Fruit fly (Drosophila melanogaster) whole organism, prepupa: Measurements from ENCODE around the gene Hipk.

Experiments
- Blimp-1 ChIP-seq: fragments of 200-800 bp; sonication (Bioruptor generic); optimal IDR thresholded peaks from 3 replicates; lab custom pipeline; 2017; ENCODE audit warnings: missing biosample characterization, missing genetic modification characterization, mild to moderate bottlenecking, moderate library complexity, missing genetic modification reagents
- CG10631 ChIP-seq: fragments of 200-800 bp; sonication (Bioruptor generic); optimal IDR thresholded peaks from 2 replicates; lab custom pipeline; 2016; ENCODE audit warnings: missing biosample characterization, missing genetic modification characterization
- CG10669 ChIP-seq: fragments of 200-800 bp; sonication (Bioruptor generic); optimal IDR thresholded peaks from 3 replicates; lab custom pipeline; 2018; ENCODE audit warnings: missing biosample characterization, mild to moderate bottlenecking, missing genetic modification characterization, moderate library complexity
- CG11294 ChIP-seq: fragments of 200-800 bp; sonication (Bioruptor generic); IDR thresholded peaks from 2 replicates; pipeline ENCODE4 v1.3.6; 2022; ENCODE audit warnings: missing biosample characterization, missing genetic modification characterization
- CG11762 ChIP-seq: fragments of 200-800 bp; sonication (Bioruptor generic); optimal IDR thresholded peaks from 3 replicates; lab custom pipeline; 2016; ENCODE audit warnings: missing biosample characterization, missing genetic modification characterization; ENCODE audit not compliant: insufficient read depth
- CG15336 ChIP-seq: fragments of 200-800 bp; sonication (Bioruptor generic); IDR thresholded peaks from 2 replicates; pipeline ENCODE4 v1.3.6; 2022; ENCODE audit warnings: missing biosample characterization, missing genetic modification characterization
- CG1621 ChIP-seq: fragments of 200-800 bp; sonication (Bioruptor generic); optimal IDR thresholded peaks from 3 replicates; lab custom pipeline; 2018; ENCODE audit warnings: missing biosample characterization, mild to moderate bottlenecking, missing genetic modification characterization
- CG31627 ChIP-seq: fragments of 200-800 bp; sonication (Bioruptor generic); optimal IDR thresholded peaks from 3 replicates; lab custom pipeline; 2016; ENCODE audit warnings: missing biosample characterization, missing genetic modification characterization
- CG4318 ChIP-seq: fragments of 200-800 bp; sonication (Bioruptor generic); optimal IDR thresholded peaks from 3 replicates; lab custom pipeline; 2017; ENCODE audit warnings: missing biosample characterization, mild to moderate bottlenecking, missing genetic modification characterization
- CG6163 ChIP-seq: fragments of 200-800 bp; sonication (Bioruptor generic); IDR thresholded peaks from 3 replicates; pipeline ENCODE4 v1.3.6; 2022; ENCODE audit warnings: missing biosample characterization, missing genetic modification characterization
- CG6276 ChIP-seq: fragments of 200-800 bp; sonication (Bioruptor generic); optimal IDR thresholded peaks from 2 replicates; lab custom pipeline; 2017; ENCODE audit warnings: missing biosample characterization, mild to moderate bottlenecking, missing genetic modification characterization
- CG6792 ChIP-seq: fragments of 200-800 bp; sonication (Bioruptor generic); optimal IDR thresholded peaks from 3 replicates; lab custom pipeline; 2016; ENCODE audit warnings: missing biosample characterization, missing genetic modification characterization
- CG6854 ChIP-seq: fragments of 200-800 bp; sonication (Bioruptor generic); optimal IDR thresholded peaks from 2 replicates; lab custom pipeline; 2017; ENCODE audit warnings: missing biosample characterization, mild to moderate bottlenecking, missing genetic modification characterization
- CG8119 ChIP-seq: fragments of 200-800 bp; sonication (Bioruptor generic); IDR thresholded peaks from 3 replicates; pipeline ENCODE4 v1.3.6; 2022; ENCODE audit warnings: missing biosample characterization, missing genetic modification characterization
- CG8632 ChIP-seq: fragments of 200-800 bp; sonication (Bioruptor generic); optimal IDR thresholded peaks from 3 replicates; lab custom pipeline; 2016; ENCODE audit warnings: missing biosample characterization, missing genetic modification characterization
- CG9139 ChIP-seq: fragments of 200-800 bp; sonication (Bioruptor generic); optimal IDR thresholded peaks from 3 replicates; lab custom pipeline; 2017; ENCODE audit warnings: missing biosample characterization, mild to moderate bottlenecking, missing genetic modification characterization
- Eip78C ChIP-seq: fragments of 200-800 bp; sonication (Bioruptor generic); peaks from one replicate; lab custom pipeline; 2016; ENCODE audit warnings: missing biosample characterization, missing genetic modification characterization
- Eip93F ChIP-seq: fragments of 200-800 bp; sonication (Bioruptor generic); optimal IDR thresholded peaks from 2 replicates; lab custom pipeline; 2016; ENCODE audit warnings: missing biosample characterization, mild to moderate bottlenecking, missing genetic modification characterization
- Ets21C ChIP-seq: fragments of 200-800 bp; sonication (Bioruptor generic); optimal IDR thresholded peaks from 3 replicates; lab custom pipeline; 2016; ENCODE audit warnings: missing biosample characterization, missing genetic modification characterization
- Ets96B ChIP-seq: fragments of 200-800 bp; optimal IDR thresholded peaks from 2 replicates; lab custom pipeline; 2019; ENCODE audit warnings: missing biosample characterization, mild to moderate bottlenecking, missing genetic modification characterization, moderate library complexity
- Hr38 ChIP-seq: sonication (Bioruptor generic); optimal IDR thresholded peaks from 2 replicates; lab custom pipeline; 2016; ENCODE audit warnings: missing biosample characterization, missing genetic modification characterization
- Lpt ChIP-seq: fragments of 200-800 bp; sonication (Bioruptor generic); optimal IDR thresholded peaks from 3 replicates; lab custom pipeline; 2016; ENCODE audit warnings: missing biosample characterization, missing genetic modification characterization
- OdsH ChIP-seq: fragments of 200-800 bp; sonication (Bioruptor generic); optimal IDR thresholded peaks from 3 replicates; lab custom pipeline; 2016; ENCODE audit warnings: missing biosample characterization, missing genetic modification characterization
- Smox ChIP-seq: fragments of 200-800 bp; sonication (Bioruptor generic); optimal IDR thresholded peaks from 3 replicates; lab custom pipeline; 2016; ENCODE audit warnings: missing biosample characterization, missing genetic modification characterization
- Sox102F ChIP-seq: fragments of 200-800 bp; sonication (Bioruptor generic); optimal IDR thresholded peaks from 2 replicates; lab custom pipeline; 2016; ENCODE audit warnings: missing biosample characterization, mild to moderate bottlenecking, missing genetic modification characterization
- Sox14 ChIP-seq: fragments of 200-800 bp; sonication (Bioruptor generic); optimal IDR thresholded peaks from 3 replicates; lab custom pipeline; 2016; ENCODE audit warnings: missing biosample characterization, missing genetic modification characterization
- Sox15 ChIP-seq: fragments of 200-800 bp; sonication (Bioruptor generic); optimal IDR thresholded peaks from 3 replicates; lab custom pipeline; 2016; ENCODE audit warnings: missing biosample characterization, missing genetic modification characterization
- acj6 ChIP-seq: fragments of 200-800 bp; sonication (Bioruptor generic); optimal IDR thresholded peaks from 3 replicates; lab custom pipeline; 2016; ENCODE audit warnings: missing biosample characterization, missing genetic modification characterization
- cyc ChIP-seq: fragments of 200-800 bp; sonication (Bioruptor generic); optimal IDR thresholded peaks from 3 replicates; lab custom pipeline; 2016; ENCODE audit warnings: missing biosample characterization, missing genetic modification characterization
- dac ChIP-seq: fragments of 200-800 bp; sonication (Bioruptor generic); optimal IDR thresholded peaks from 2 replicates; lab custom pipeline; 2017; ENCODE audit warnings: missing biosample characterization, mild to moderate bottlenecking, missing genetic modification characterization
- eg ChIP-seq: fragments of 200-800 bp; sonication (Bioruptor generic); IDR thresholded peaks from 3 replicates; pipeline ENCODE4 v1.3.6; 2022; ENCODE audit warnings: missing biosample characterization, missing genetic modification characterization
- esn ChIP-seq: fragments of 200-800 bp; sonication (Bioruptor generic); optimal IDR thresholded peaks from 2 replicates; lab custom pipeline; 2016; ENCODE audit warnings: missing biosample characterization, mild to moderate bottlenecking, missing genetic modification characterization, moderate library complexity
- fd59A ChIP-seq: fragments of 200-800 bp; sonication (Bioruptor generic); optimal IDR thresholded peaks from 2 replicates; lab custom pipeline; 2017; ENCODE audit warnings: missing biosample characterization, mild to moderate bottlenecking, missing genetic modification characterization, missing genetic modification reagents
- fd85E ChIP-seq: fragments of 200-800 bp; sonication (Bioruptor generic); optimal IDR thresholded peaks from 3 replicates; lab custom pipeline; 2016; ENCODE audit warnings: missing biosample characterization, missing genetic modification characterization
- lz ChIP-seq: fragments of 200-800 bp; sonication (Bioruptor generic); optimal IDR thresholded peaks from 3 replicates; lab custom pipeline; 2016; ENCODE audit warnings: missing biosample characterization, missing genetic modification characterization
- net ChIP-seq: fragments of 200-800 bp; sonication (Bioruptor generic); optimal IDR thresholded peaks from 3 replicates; lab custom pipeline; 2016; ENCODE audit warnings: missing biosample characterization, missing genetic modification characterization
- pdm3 ChIP-seq: fragments of 200-800 bp; sonication (Bioruptor generic); optimal IDR thresholded peaks from 3 replicates; lab custom pipeline; 2016; ENCODE audit warnings: missing biosample characterization, missing genetic modification characterization
- salr ChIP-seq, 2 experiments: fragments of 200-800 bp; sonication (Bioruptor generic); optimal IDR thresholded peaks; 3 replicates each; lab custom pipeline; 2016 to 2018; ENCODE audit warnings: missing biosample characterization in 2 of 2, missing genetic modification characterization in 2 of 2, mild to moderate bottlenecking in 1 of 2
- spab ChIP-seq: fragments of 200-800 bp; sonication (Bioruptor generic); optimal IDR thresholded peaks from 2 replicates; lab custom pipeline; 2017; ENCODE audit warnings: missing biosample characterization, mild to moderate bottlenecking, missing genetic modification characterization, missing genetic modification reagents
- ss ChIP-seq, 2 experiments: fragments of 200-800 bp; sonication (Bioruptor generic); optimal IDR thresholded peaks; 2 replicates in 1 of 2; 3 replicates in 1 of 2; lab custom pipeline; 2017 to 2018; ENCODE audit warnings: mild to moderate bottlenecking in 2 of 2, missing biosample characterization in 2 of 2, missing genetic modification characterization in 2 of 2, moderate library complexity in 1 of 2
- svp ChIP-seq: fragments of 200-800 bp; sonication (Bioruptor generic); peaks from one replicate; lab custom pipeline; 2016; ENCODE audit warnings: missing biosample characterization, missing genetic modification characterization
- vri ChIP-seq: fragments of 200-800 bp; sonication (Bioruptor generic); optimal IDR thresholded peaks from 3 replicates; lab custom pipeline; 2016; ENCODE audit warnings: missing biosample characterization, mild to moderate bottlenecking, missing genetic modification characterization

Hipk gene

dm6 chr3L:533807-534206 lies 9.1 kb upstream of the Hipk start (continued):
- no peak for TF ChIP-seq CG10631 (GFP tag; lab: Kevin White, UChicago)
- TF ChIP-seq Hr38 (GFP tag; lab: Kevin White, UChicago): no peak
- peak; percentile 72 for TF ChIP-seq Eip78C (GFP tag; lab: Kevin White, UChicago)
- TF ChIP-seq CG8119 (GFP tag; lab: Robert Waterston, UW): peak; percentile 68; the same call in 2 of the 3 replicates
- TF ChIP-seq Eip93F (GFP tag; lab: Kevin White, UChicago): no peak
- TF ChIP-seq CG1621 (tag; lab: Kevin White, UChicago): no peak
- no peak for TF ChIP-seq dac (GFP tag; lab: Kevin White, UChicago)
- peak; percentile 38 for TF ChIP-seq esn
- no peak for TF ChIP-seq cyc (GFP tag; lab: Kevin White, UChicago)
- no peak for TF ChIP-seq svp (GFP tag; lab: Kevin White, UChicago)
- no peak for TF ChIP-seq Sox15 (GFP tag; lab: Kevin White, UChicago)
- TF ChIP-seq CG9139 (GFP tag; lab: Kevin White, UChicago): no peak
- no peak for TF ChIP-seq CG6854 (GFP tag; lab: Kevin White, UChicago)
- no peak for TF ChIP-seq CG4318 (GFP tag; lab: Kevin White, UChicago)
- TF ChIP-seq CG6792 (GFP tag; lab: Kevin White, UChicago): no peak
- 0 out of 3 replicates have a peak, but pooled peaks have one; percentile 46 for TF ChIP-seq CG6163 (GFP tag; lab: Robert Waterston, UW)
- TF ChIP-seq, all 60 proteins: peak for 19

dm6 chr3L:536104-536503 lies 6.8 kb upstream of the Hipk start:
- TF ChIP-seq Ets96B (tag; lab: Kevin White, UChicago): no peak
- TF ChIP-seq CG9139 (GFP tag; lab: Kevin White, UChicago): no peak
- no peak for TF ChIP-seq Hr38 (GFP tag; lab: Kevin White, UChicago)
- TF ChIP-seq CG1621 (tag; lab: Kevin White, UChicago): no peak
- no peak for TF ChIP-seq net (GFP tag; lab: Kevin White, UChicago)
- no peak for TF ChIP-seq fd59A
- no peak for TF ChIP-seq pdm3 (GFP tag; lab: Kevin White, UChicago)
- TF ChIP-seq Sox102F (GFP tag; lab: Kevin White, UChicago): no peak
- TF ChIP-seq CG10669 (GFP tag; lab: Kevin White, UChicago): no peak
- TF ChIP-seq vri: no peak
- no peak for TF ChIP-seq acj6
- TF ChIP-seq ss (GFP tag; optimal IDR thresholded peaks at IDR 0.05; lab: Kevin White, UChicago): no peak
- no peak for TF ChIP-seq CG11294 (GFP tag; lab: Robert Waterston, UW)
- TF ChIP-seq OdsH (GFP tag; lab: Kevin White, UChicago): no peak
- no peak for TF ChIP-seq dac (GFP tag; lab: Kevin White, UChicago)
- no peak for TF ChIP-seq CG15336 (GFP tag; lab: Robert Waterston, UW)
- TF ChIP-seq Eip93F (GFP tag; lab: Kevin White, UChicago): no peak

- TF ChIP-seq dac (GFP tag; lab: Kevin White, UChicago) (no peak), ss (GFP tag; optimal IDR thresholded peaks at IDR 0.05; lab: Kevin White, UChicago) (peak; percentile 86 to 88), CG10631 (GFP tag; lab: Kevin White, UChicago) (no peak), cyc (GFP tag; lab: Kevin White, UChicago) (no peak), CG8119 (GFP tag; lab: Robert Waterston, UW) (peak; percentile 57), lz (GFP tag; lab: Kevin White, UChicago) (no peak), Lpt (GFP tag; lab: Kevin White, UChicago) (peak; percentile 22), CG11762 (GFP tag; lab: Kevin White, UChicago) (peak; percentile 28), vri (peak; percentile 80), Ets96B (tag; lab: Kevin White, UChicago) (peak; percentile 22), fd85E (GFP tag; lab: Kevin White, UChicago) (no peak), CG31627 (GFP tag; lab: Kevin White, UChicago) (no peak), CG8632 (GFP tag; lab: Kevin White, UChicago) (no peak), CG11294 (GFP tag; lab: Robert Waterston, UW) (0 out of 2 replicates have a peak, but pooled peaks have one; percentile 27), Blimp-1 (GFP tag; lab: Kevin White, UChicago) (no peak), svp (GFP tag; lab: Kevin White, UChicago) (no peak), CG15336 (GFP tag; lab: Robert Waterston, UW) (peak; percentile 41; the same call in 1 of the 2 replicates), CG10669 (GFP tag; lab: Kevin White, UChicago) (peak; percentile 43), CG9139 (GFP tag; lab: Kevin White, UChicago) (peak; percentile 79), Smox (GFP tag; lab: Kevin White, UChicago) (no peak), Eip93F (GFP tag; lab: Kevin White, UChicago) (no peak), OdsH (GFP tag; lab: Kevin White, UChicago) (no peak), Sox14 (GFP tag; lab: Kevin White, UChicago) (peak; percentile 58), CG6276 (peak; percentile 80), net (GFP tag; lab: Kevin White, UChicago) (peak; percentile 45), salr (GFP tag; optimal IDR thresholded peaks at IDR 0.05; lab: Kevin White, UChicago) (peak in 1 of 2 experiments; percentile 33), Ets21C (GFP tag; lab: Kevin White, UChicago) (no peak), esn (no peak), acj6 (no peak), spab (GFP tag; lab: Kevin White, UChicago) (peak; percentile 53), Eip78C (GFP tag; lab: Kevin White, UChicago) (peak; percentile 88), eg (GFP tag; lab: Robert Waterston, UW) (peak; percentile 43; the same call in 1 of the 3 replicates), fd59A (no peak)
These were observed 3.3 kb upstream of the Hipk start for dm6 chr3L:539383-540088.
